Fruit fly (Drosophila melanogaster) whole organism, embryonic: ENCODE data around the gene amrt.

Experiments
- BEAF-32 ChIP-seq: fragments of 200-800 bp; sonication (Bioruptor generic); optimal IDR thresholded peaks from 3 replicates; lab custom pipeline; 2017; ENCODE audit warnings: missing biosample characterization, missing genetic modification characterization, mild to moderate bottlenecking, moderate library complexity, missing genetic modification reagents
- CG10267 ChIP-seq: fragments of 200-800 bp; sonication (Bioruptor generic); optimal IDR thresholded peaks from 2 replicates; lab custom pipeline; 2018; ENCODE audit warnings: missing biosample characterization, mild to moderate bottlenecking, missing genetic modification characterization, moderate library complexity
- CG12659 ChIP-seq: fragments of 200-800 bp; sonication (Bioruptor generic); optimal IDR thresholded peaks from 3 replicates; lab custom pipeline; 2017; ENCODE audit warnings: mild to moderate bottlenecking, missing biosample characterization, missing genetic modification reagents, missing genetic modification characterization
- CG14710 ChIP-seq: fragments of 200-800 bp; sonication (Bioruptor generic); optimal IDR thresholded peaks from 3 replicates; lab custom pipeline; 2019; ENCODE audit warnings: missing biosample characterization, mild to moderate bottlenecking, missing genetic modification characterization, moderate library complexity
- CG14860 ChIP-seq: fragments of 200-800 bp; sonication (Bioruptor generic); IDR thresholded peaks from 3 replicates; pipeline ENCODE4 v1.3.6; 2022; ENCODE audit warnings: missing biosample characterization, missing genetic modification characterization; ENCODE audit not compliant: partially characterized antibody
- CG15514 ChIP-seq: fragments of 200-800 bp; sonication (Bioruptor generic); optimal IDR thresholded peaks from 3 replicates; lab custom pipeline; 2017; ENCODE audit warnings: missing biosample characterization, missing genetic modification characterization, mild to moderate bottlenecking, moderate library complexity, missing genetic modification reagents
- CG16813 ChIP-seq: fragments of 200-800 bp; sonication (Bioruptor generic); IDR thresholded peaks from 3 replicates; pipeline ENCODE4 v1.3.6; 2022; ENCODE audit warnings: missing biosample characterization, missing genetic modification characterization; ENCODE audit not compliant: partially characterized antibody
- CG17361 ChIP-seq: fragments of 200-800 bp; sonication (Bioruptor generic); IDR thresholded peaks from 3 replicates; pipeline ENCODE4 v1.3.6; 2022; ENCODE audit warnings: missing biosample characterization, missing genetic modification characterization
- CG17385 ChIP-seq: fragments of 200-800 bp; sonication (Bioruptor generic); optimal IDR thresholded peaks from 3 replicates; lab custom pipeline; 2018; ENCODE audit warnings: missing biosample characterization, mild to moderate bottlenecking, missing genetic modification characterization
- CG1832 ChIP-seq: fragments of 200-800 bp; sonication (Bioruptor generic); optimal IDR thresholded peaks from 2 replicates; lab custom pipeline; 2017; ENCODE audit warnings: missing biosample characterization, mild to moderate bottlenecking, missing genetic modification characterization, inconsistent platforms
- CG18619 ChIP-seq: fragments of 200-800 bp; sonication (Bioruptor generic); optimal IDR thresholded peaks from 3 replicates; lab custom pipeline; 2017; ENCODE audit warnings: missing biosample characterization, mild to moderate bottlenecking, missing genetic modification characterization
- CG18764 ChIP-seq: fragments of 200-800 bp; sonication (Bioruptor generic); optimal IDR thresholded peaks from 3 replicates; lab custom pipeline; 2016; ENCODE audit warnings: missing biosample characterization, missing genetic modification characterization
- CG2129 ChIP-seq: fragments of 200-800 bp; sonication (Bioruptor generic); IDR thresholded peaks from 2 replicates; pipeline ENCODE4 v1.3.6; 2022; ENCODE audit warnings: missing biosample characterization, missing genetic modification characterization; ENCODE audit not compliant: partially characterized antibody
- CG30020 ChIP-seq: fragments of 200-800 bp; optimal IDR thresholded peaks from 2 replicates; lab custom pipeline; 2019; ENCODE audit warnings: missing biosample characterization, mild to moderate bottlenecking, missing genetic modification characterization, moderate library complexity
- CG33213 ChIP-seq: fragments of 200-800 bp; sonication (Bioruptor generic); optimal IDR thresholded peaks from 3 replicates; lab custom pipeline; 2016; ENCODE audit warnings: missing biosample characterization, missing genetic modification characterization
- CG3847 ChIP-seq: fragments of 200-800 bp; sonication (Bioruptor generic); IDR thresholded peaks from 2 replicates; pipeline ENCODE4 v1.3.6; 2022; ENCODE audit warnings: missing biosample characterization, missing genetic modification characterization
- CG43689 ChIP-seq: fragments of 200-800 bp; sonication (Bioruptor generic); IDR thresholded peaks from 2 replicates; pipeline ENCODE4 v1.3.6; 2022; ENCODE audit warnings: missing biosample characterization, missing genetic modification characterization
- CG4617 ChIP-seq: fragments of 200-800 bp; sonication (Bioruptor generic); optimal IDR thresholded peaks from 3 replicates; lab custom pipeline; 2016; ENCODE audit warnings: missing biosample characterization, missing genetic modification characterization, borderline replicate concordance
- CG7271 ChIP-seq: fragments of 200-800 bp; sonication (Bioruptor generic); optimal IDR thresholded peaks from 2 replicates; lab custom pipeline; 2018; ENCODE audit warnings: missing biosample characterization, mild to moderate bottlenecking, missing genetic modification characterization, moderate library complexity
- CG8478 ChIP-seq: fragments of >200 bp; optimal IDR thresholded peaks from 2 replicates; lab custom pipeline; 2018
- CG9797 ChIP-seq: fragments of 200-800 bp; sonication (Bioruptor generic); optimal IDR thresholded peaks from 3 replicates; lab custom pipeline; 2018; ENCODE audit warnings: missing biosample characterization, mild to moderate bottlenecking, missing genetic modification characterization
- Doc3 ChIP-seq: fragments of 200-800 bp; sonication (Bioruptor generic); IDR thresholded peaks from 3 replicates; pipeline ENCODE4 v1.3.6; 2022; ENCODE audit warnings: missing biosample characterization, missing genetic modification characterization; ENCODE audit not compliant: partially characterized antibody
- Dp ChIP-seq: fragments of 200-800 bp; sonication (Bioruptor generic); optimal IDR thresholded peaks from 2 replicates; lab custom pipeline; 2018; ENCODE audit warnings: missing biosample characterization, mild to moderate bottlenecking, missing genetic modification characterization, moderate library complexity
- E2f2 ChIP-seq: fragments of 200-800 bp; sonication (Bioruptor generic); IDR thresholded peaks from 2 replicates; pipeline ENCODE4 v1.3.6; 2022; ENCODE audit warnings: missing biosample characterization, missing genetic modification characterization
- Ets97D ChIP-seq: fragments of 200-800 bp; sonication (Bioruptor generic); optimal IDR thresholded peaks from 3 replicates; lab custom pipeline; 2016; ENCODE audit warnings: missing biosample characterization, missing genetic modification characterization
- HHEX ChIP-seq: fragments of 200-800 bp; sonication (Bioruptor generic); optimal IDR thresholded peaks from 3 replicates; lab custom pipeline; 2017; ENCODE audit warnings: missing biosample characterization, mild to moderate bottlenecking, missing genetic modification characterization, missing genetic modification reagents
- Lim3 ChIP-seq: fragments of 200-800 bp; sonication (Bioruptor generic); IDR thresholded peaks from 2 replicates; pipeline ENCODE4 v1.3.6; 2022; ENCODE audit warnings: missing biosample characterization, missing genetic modification characterization
- MBD-R2 ChIP-seq: fragments of 200-800 bp; sonication (Bioruptor generic); IDR thresholded peaks from 2 replicates; pipeline ENCODE4 v1.3.6; 2022; ENCODE audit warnings: missing biosample characterization, missing genetic modification characterization
- MESR4 ChIP-seq: fragments of 200-800 bp; sonication (Bioruptor generic); optimal IDR thresholded peaks from 2 replicates; lab custom pipeline; 2018; ENCODE audit warnings: missing biosample characterization, mild to moderate bottlenecking, missing genetic modification characterization, moderate library complexity
- Myb ChIP-seq: fragments of 200-800 bp; sonication (Bioruptor generic); optimal IDR thresholded peaks from 2 replicates; lab custom pipeline; 2016; ENCODE audit warnings: missing biosample characterization, missing genetic modification characterization
- Ptx1 ChIP-seq: fragments of 200-800 bp; sonication (Bioruptor generic); IDR thresholded peaks from 2 replicates; pipeline ENCODE4 v1.3.6; 2022; ENCODE audit warnings: missing biosample characterization, missing genetic modification characterization
- Scr ChIP-seq: fragments of 200-800 bp; sonication (Bioruptor generic); IDR thresholded peaks from 2 replicates; pipeline ENCODE4 v1.3.6; 2022; ENCODE audit warnings: missing biosample characterization, missing genetic modification characterization; ENCODE audit not compliant: partially characterized antibody
- Sin3A ChIP-seq: fragments of >200 bp; optimal IDR thresholded peaks from 2 replicates; lab custom pipeline; 2018
- Ssrp ChIP-seq: fragments of 200-800 bp; sonication (Bioruptor generic); optimal IDR thresholded peaks from 2 replicates; lab custom pipeline; 2018; ENCODE audit warnings: missing biosample characterization, mild to moderate bottlenecking, missing genetic modification characterization, moderate library complexity
- corto ChIP-seq: fragments of 200-800 bp; sonication (Bioruptor generic); optimal IDR thresholded peaks from 2 replicates; lab custom pipeline; 2016; ENCODE audit warnings: missing biosample characterization, mild to moderate bottlenecking, missing genetic modification characterization, moderate library complexity
- crol ChIP-seq: fragments of 200-800 bp; sonication (Bioruptor generic); IDR thresholded peaks from 2 replicates; pipeline ENCODE4 v1.3.6; 2022; ENCODE audit warnings: missing biosample characterization, missing genetic modification characterization
- gfzf ChIP-seq: fragments of 200-800 bp; sonication (Bioruptor generic); optimal IDR thresholded peaks from 2 replicates; lab custom pipeline; 2016; ENCODE audit warnings: missing biosample characterization, mild to moderate bottlenecking, missing genetic modification characterization, moderate library complexity
- lab ChIP-seq: fragments of 200-800 bp; sonication (Bioruptor generic); optimal IDR thresholded peaks from 3 replicates; lab custom pipeline; 2017; ENCODE audit warnings: missing biosample characterization, missing genetic modification characterization, mild to moderate bottlenecking, moderate library complexity, missing genetic modification reagents
- lov ChIP-seq, 2 experiments: fragments of 200-800 bp in 1 of 2; fragments of >200 bp in 1 of 2; sonication (Bioruptor generic) in 1 of 2; IDR thresholded peaks in 1 of 2; optimal IDR thresholded peaks in 1 of 2; 2 replicates in 1 of 2; 3 replicates in 1 of 2; pipeline versions ENCODE4 v1.3.6 to Lab custom; 2017 to 2022; ENCODE audit warnings: missing biosample characterization in 1 of 2, missing genetic modification characterization in 1 of 2
- mam ChIP-seq: fragments of 200-800 bp; sonication (Bioruptor generic); optimal IDR thresholded peaks from 3 replicates; lab custom pipeline; 2016; ENCODE audit warnings: missing biosample characterization, missing genetic modification characterization
- nom ChIP-seq: fragments of 200-800 bp; sonication (Bioruptor generic); optimal IDR thresholded peaks from 2 replicates; lab custom pipeline; 2017; ENCODE audit warnings: missing biosample characterization, missing genetic modification characterization, mild to moderate bottlenecking, moderate library complexity, missing genetic modification reagents
- sens ChIP-seq: fragments of 200-800 bp; sonication (Bioruptor generic); peaks from one replicate; lab custom pipeline; 2016; ENCODE audit warnings: missing biosample characterization, missing genetic modification characterization
- shn ChIP-seq: fragments of 200-800 bp; sonication (Bioruptor generic); optimal IDR thresholded peaks from 3 replicates; lab custom pipeline; 2016; ENCODE audit warnings: missing biosample characterization, missing genetic modification characterization
- sim ChIP-seq: fragments of 200-800 bp; sonication (Bioruptor generic); IDR thresholded peaks from 2 replicates; pipeline ENCODE4 v1.3.6; 2022; ENCODE audit warnings: missing biosample characterization, missing genetic modification characterization
- stwl ChIP-seq: fragments of 200-800 bp; sonication (Bioruptor generic); optimal IDR thresholded peaks from 3 replicates; lab custom pipeline; 2018; ENCODE audit warnings: missing biosample characterization, mild to moderate bottlenecking, missing genetic modification characterization, moderate library complexity
- sug ChIP-seq: fragments of 200-800 bp; optimal IDR thresholded peaks from 2 replicates; lab custom pipeline; 2019; ENCODE audit warnings: missing biosample characterization, mild to moderate bottlenecking, missing genetic modification characterization, moderate library complexity
- trem ChIP-seq: fragments of 200-800 bp; optimal IDR thresholded peaks from 3 replicates; lab custom pipeline; 2019; ENCODE audit warnings: missing biosample characterization, mild to moderate bottlenecking, missing genetic modification characterization, moderate library complexity
- unc-4 ChIP-seq: fragments of 200-800 bp; sonication (Bioruptor generic); IDR thresholded peaks from 2 replicates; pipeline ENCODE4 v1.3.6; 2022; ENCODE audit warnings: missing biosample characterization, missing genetic modification characterization; ENCODE audit not compliant: partially characterized antibody

amrt gene

DNA sequence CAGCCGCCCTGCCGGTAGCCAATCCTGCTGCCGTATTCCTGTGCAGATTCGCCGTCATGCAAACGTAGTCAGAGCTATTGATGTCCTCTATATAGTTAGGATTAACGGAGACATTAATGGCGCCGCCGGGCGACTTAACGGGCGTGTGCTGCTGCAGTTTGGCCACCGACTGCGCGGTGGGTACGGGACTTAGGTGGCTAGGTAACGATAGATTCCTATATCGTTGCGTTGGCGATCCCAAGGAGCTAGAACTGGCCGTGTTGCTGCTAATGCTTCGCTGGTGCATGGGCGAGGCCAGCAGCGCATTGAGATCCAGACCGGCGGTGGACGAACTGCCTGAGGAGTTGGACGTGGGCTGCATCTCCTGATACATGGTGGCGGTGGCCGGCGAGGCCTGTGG lies 46.6 kb downstream of the amrt start:
- TF ChIP-seq lab (GFP tag; lab: Kevin White, UChicago) (no peak), CG7271 (tag; lab: Kevin White, UChicago) (no peak), Ssrp (tag; lab: Kevin White, UChicago) (no peak), CG8478 (lab: Kevin White, UChicago) (peak; percentile 25), CG17361 (GFP tag; lab: Robert Waterston, UW) (no peak)

dm6 chrX:13830029-13830428 lies 47.8 kb downstream of the amrt start, which contains the start of gene jub:
jub (minus strand) TSS chrX:13830317.
- TF ChIP-seq lov (optimal IDR thresholded peaks at IDR 0.05; lab: Kevin White, UChicago): no peak
- TF ChIP-seq lov (GFP tag; IDR thresholded peaks at IDR 0.05; lab: Robert Waterston, UW): no peak
- no peak for TF ChIP-seq CG43689 (GFP tag; lab: Robert Waterston, UW)
- peak; percentile 42 for TF ChIP-seq E2f2 (GFP tag; lab: Robert Waterston, UW)
- TF ChIP-seq nom: peak; percentile 1
- TF ChIP-seq Doc3 (GFP tag; lab: Robert Waterston, UW): no peak
- peak; percentile 11 for TF ChIP-seq CG10267 (tag; lab: Kevin White, UChicago)
- TF ChIP-seq gfzf: peak; percentile 82
- peak; percentile 26 for TF ChIP-seq CG12659 (GFP tag; lab: Kevin White, UChicago)
- peak; percentile 84 for TF ChIP-seq CG1832
- TF ChIP-seq lab (GFP tag; lab: Kevin White, UChicago): no peak
- TF ChIP-seq CG17385: peak; percentile 85
- no peak for TF ChIP-seq CG18764 (GFP tag; lab: Kevin White, UChicago)
- peak; percentile 87 for TF ChIP-seq sug (tag; lab: Kevin White, UChicago)
- TF ChIP-seq Ets97D (GFP tag; lab: Kevin White, UChicago): peak; percentile 18
- no peak for TF ChIP-seq CG2129 (GFP tag; lab: Robert Waterston, UW)
- no peak for TF ChIP-seq Ptx1 (GFP tag; lab: Robert Waterston, UW)
- peak; percentile 85 for TF ChIP-seq stwl (tag; lab: Kevin White, UChicago)
- peak; percentile 98 for TF ChIP-seq CG4617
- peak; percentile 5 for TF ChIP-seq trem (tag; lab: Kevin White, UChicago)
- peak; percentile 68 for TF ChIP-seq MBD-R2 (GFP tag; lab: Robert Waterston, UW)
- TF ChIP-seq BEAF-32 (GFP tag; lab: Kevin White, UChicago): peak; percentile 29
- peak; percentile 68 for TF ChIP-seq CG9797 (GFP tag; lab: Kevin White, UChicago)
- peak; percentile 82 for TF ChIP-seq crol (GFP tag; lab: Robert Waterston, UW)
- peak; percentile 20 for TF ChIP-seq sens (GFP tag; lab: Kevin White, UChicago)
- TF ChIP-seq CG33213 (GFP tag; lab: Kevin White, UChicago): no peak
- TF ChIP-seq CG15514: no peak
- TF ChIP-seq CG14710 (tag; lab: Kevin White, UChicago): peak; percentile 20
- TF ChIP-seq CG30020 (tag; lab: Kevin White, UChicago): peak; percentile 39
- TF ChIP-seq CG16813 (GFP tag; lab: Robert Waterston, UW): no peak
- TF ChIP-seq Scr (GFP tag; lab: Robert Waterston, UW): peak; percentile 38
- TF ChIP-seq CG18619 (GFP tag; lab: Kevin White, UChicago): no peak
- peak; percentile 26 for TF ChIP-seq Sin3A
- no peak for TF ChIP-seq unc-4 (GFP tag; lab: Robert Waterston, UW)
- TF ChIP-seq Lim3 (GFP tag; lab: Robert Waterston, UW): no peak
- peak; percentile 94 for TF ChIP-seq MESR4 (GFP tag; lab: Kevin White, UChicago)
- peak; percentile 46 for TF ChIP-seq Dp (GFP tag; lab: Kevin White, UChicago)
- no peak for TF ChIP-seq CG3847
- no peak for TF ChIP-seq HHEX (GFP tag; lab: Kevin White, UChicago)
- TF ChIP-seq mam (GFP tag; lab: Kevin White, UChicago): no peak
- no peak for TF ChIP-seq shn (GFP tag; lab: Kevin White, UChicago)
- peak; percentile 42 for TF ChIP-seq Myb (GFP tag; lab: Kevin White, UChicago)
- TF ChIP-seq CG14860 (GFP tag; lab: Robert Waterston, UW): no peak
- TF ChIP-seq corto: no peak
- TF ChIP-seq sim (GFP tag; lab: Robert Waterston, UW): no peak
